Fruit fly (Drosophila melanogaster) whole organism, wandering third instar larva: ENCODE measurements around the gene Nup358.

Source experiments
- Abd-B ChIP-seq: fragments of >200 bp; optimal IDR thresholded peaks from 2 replicates; lab custom pipeline; 2017; ENCODE audit warnings: missing biosample characterization, missing genetic modification characterization
- CG32264 ChIP-seq: fragments of 200-800 bp; sonication (Bioruptor generic); optimal IDR thresholded peaks from 2 replicates; lab custom pipeline; 2016; ENCODE audit warnings: missing biosample characterization, missing genetic modification characterization
- CG9705 ChIP-seq: fragments of 200-800 bp; sonication (Bioruptor generic); optimal IDR thresholded peaks from 2 replicates; lab custom pipeline; 2018; ENCODE audit warnings: missing biosample characterization, mild to moderate bottlenecking, missing genetic modification characterization
- CrebA ChIP-seq: fragments of 200-800 bp; sonication (Bioruptor generic); optimal IDR thresholded peaks from 2 replicates; lab custom pipeline; 2016; ENCODE audit warnings: missing biosample characterization, mild to moderate bottlenecking, missing genetic modification characterization, borderline replicate concordance
- Dfd ChIP-seq: fragments of >200 bp; optimal IDR thresholded peaks from 2 replicates; lab custom pipeline; 2017; ENCODE audit warnings: missing biosample characterization, missing genetic modification characterization
- Dif ChIP-seq: fragments of 200-275, 200-300 bp; sonication (Bioruptor generic); optimal IDR thresholded peaks from 2 replicates; lab custom pipeline; 2018; ENCODE audit warnings: missing biosample characterization, missing genetic modification characterization; ENCODE audit not compliant: partially characterized antibody
- GATAd ChIP-seq: sonication (Bioruptor generic); optimal IDR thresholded peaks from 2 replicates; lab custom pipeline; 2016; ENCODE audit warnings: missing biosample characterization, missing genetic modification characterization
- HLH106 ChIP-seq: fragments of 200-800 bp; optimal IDR thresholded peaks from 3 replicates; lab custom pipeline; 2019; ENCODE audit warnings: missing biosample characterization, mild to moderate bottlenecking, missing genetic modification characterization, moderate library complexity
- Hnf4 ChIP-seq: fragments of 200-800 bp; sonication (Bioruptor generic); optimal IDR thresholded peaks from 2 replicates; lab custom pipeline; 2016; ENCODE audit warnings: missing biosample characterization, mild to moderate bottlenecking, missing genetic modification characterization
- Hr78 ChIP-seq: fragments of >200 bp; optimal IDR thresholded peaks from 2 replicates; lab custom pipeline; 2017; ENCODE audit warnings: missing biosample characterization, missing genetic modification characterization
- Hr83 ChIP-seq: fragments of 200-300 bp; sonication (Bioruptor generic); optimal IDR thresholded peaks from 2 replicates; lab custom pipeline; 2016; ENCODE audit warnings: missing biosample characterization, mild to moderate bottlenecking, missing genetic modification characterization, moderate library complexity; ENCODE audit not compliant: poor library complexity, severe bottlenecking
- Jra ChIP-seq: sonication (Bioruptor generic); optimal IDR thresholded peaks from 2 replicates; lab custom pipeline; 2016; ENCODE audit warnings: missing biosample characterization, missing genetic modification characterization
- Mio ChIP-seq: sonication (Bioruptor generic); optimal IDR thresholded peaks from 2 replicates; lab custom pipeline; 2016; ENCODE audit warnings: missing biosample characterization, missing genetic modification characterization
- Myc ChIP-seq: fragments of >200 bp; optimal IDR thresholded peaks from 2 replicates; lab custom pipeline; 2017
- N ChIP-seq: fragments of >200 bp; optimal IDR thresholded peaks from 2 replicates; lab custom pipeline; 2018; ENCODE audit warnings: missing biosample characterization, missing external identifiers, missing genetic modification characterization
- OdsH ChIP-seq: fragments of 200-800 bp; sonication (Bioruptor generic); optimal IDR thresholded peaks from 2 replicates; lab custom pipeline; 2016; ENCODE audit warnings: missing biosample characterization, mild to moderate bottlenecking, missing genetic modification characterization
- Rel ChIP-seq, 2 experiments: fragments of 200-800 bp; sonication (Bioruptor generic) in 1 of 2; optimal IDR thresholded peaks; 2 replicates in 1 of 2; 3 replicates in 1 of 2; lab custom pipeline; 2016 to 2019; ENCODE audit warnings: mild to moderate bottlenecking in 2 of 2, missing biosample characterization in 2 of 2, missing genetic modification characterization in 2 of 2, moderate library complexity in 1 of 2
- Sp1 ChIP-seq: fragments of 200-800 bp; sonication (Bioruptor generic); optimal IDR thresholded peaks from 3 replicates; lab custom pipeline; 2019; ENCODE audit warnings: missing biosample characterization, mild to moderate bottlenecking, missing genetic modification characterization, moderate library complexity
- Vsx2 ChIP-seq: fragments of 200-300, 225-300 bp; sonication (Bioruptor generic); optimal IDR thresholded peaks from 2 replicates; lab custom pipeline; 2018; ENCODE audit warnings: missing biosample characterization, missing genetic modification characterization; ENCODE audit not compliant: partially characterized antibody
- br ChIP-seq: fragments of 200-800 bp; sonication (Bioruptor generic); optimal IDR thresholded peaks from 2 replicates; lab custom pipeline; 2016; ENCODE audit warnings: missing biosample characterization, missing genetic modification characterization
- brk ChIP-seq: fragments of 200-800 bp; sonication (Bioruptor generic); optimal IDR thresholded peaks from 2 replicates; lab custom pipeline; 2016; ENCODE audit warnings: missing biosample characterization, mild to moderate bottlenecking, missing genetic modification characterization
- dl ChIP-seq, 2 experiments: fragments of 175-275, 200-275 bp in 1 of 2; fragments of 200-275 bp in 1 of 2; sonication (Bioruptor generic); optimal IDR thresholded peaks; lab custom pipeline; 2018; ENCODE audit warnings: mild to moderate bottlenecking in 2 of 2, missing biosample characterization in 2 of 2, missing genetic modification characterization in 2 of 2, moderate library complexity in 2 of 2; ENCODE audit not compliant: partially characterized antibody in 2 of 2, insufficient read depth in 1 of 2
- dmrt93B ChIP-seq: fragments of 200-800 bp; sonication (Bioruptor generic); optimal IDR thresholded peaks from 2 replicates; lab custom pipeline; 2018; ENCODE audit warnings: missing biosample characterization, mild to moderate bottlenecking, missing genetic modification characterization
- dsf ChIP-seq: sonication (Bioruptor generic); optimal IDR thresholded peaks from 2 replicates; lab custom pipeline; 2016; ENCODE audit warnings: missing biosample characterization, missing genetic modification characterization, borderline replicate concordance
- ey ChIP-seq: fragments of 200-800 bp; sonication (Bioruptor generic); optimal IDR thresholded peaks from 2 replicates; lab custom pipeline; 2016; ENCODE audit warnings: missing biosample characterization, missing genetic modification characterization
- foxo ChIP-seq, 2 experiments: fragments of 200-800 bp; sonication (Bioruptor generic); optimal IDR thresholded peaks; 2 replicates in 1 of 2; 3 replicates in 1 of 2; lab custom pipeline; 2016 to 2017; ENCODE audit warnings: missing biosample characterization in 2 of 2, missing genetic modification characterization in 2 of 2
- fru ChIP-seq: fragments of 200-800 bp; sonication (Bioruptor generic); optimal IDR thresholded peaks from 3 replicates; lab custom pipeline; 2016; ENCODE audit warnings: missing biosample characterization, mild to moderate bottlenecking, missing genetic modification characterization
- h ChIP-seq: fragments of 200-800 bp; sonication (Bioruptor generic); optimal IDR thresholded peaks from 3 replicates; lab custom pipeline; 2016; ENCODE audit warnings: missing biosample characterization, mild to moderate bottlenecking, missing genetic modification characterization
- jim ChIP-seq: fragments of 175-275, 200-325 bp; sonication (Bioruptor generic); optimal IDR thresholded peaks from 2 replicates; lab custom pipeline; 2016; ENCODE audit warnings: missing biosample characterization, mild to moderate bottlenecking, missing genetic modification characterization
- lola ChIP-seq: fragments of >200 bp; optimal IDR thresholded peaks from 2 replicates; lab custom pipeline; 2017; ENCODE audit warnings: missing biosample characterization, missing genetic modification characterization
- pan ChIP-seq: fragments of >200 bp; optimal IDR thresholded peaks from 2 replicates; lab custom pipeline; 2017
- psq ChIP-seq: fragments of 200-800 bp; sonication (Bioruptor generic); optimal IDR thresholded peaks from 3 replicates; lab custom pipeline; 2017; ENCODE audit warnings: missing biosample characterization, mild to moderate bottlenecking, missing genetic modification characterization, moderate library complexity
- rgr ChIP-seq: fragments of 200-800 bp; sonication (Bioruptor generic); optimal IDR thresholded peaks from 3 replicates; lab custom pipeline; 2016; ENCODE audit warnings: missing biosample characterization, mild to moderate bottlenecking, missing genetic modification characterization
- sage ChIP-seq: fragments of 200-800 bp; sonication (Bioruptor generic); optimal IDR thresholded peaks from 2 replicates; lab custom pipeline; 2016; ENCODE audit warnings: missing biosample characterization, mild to moderate bottlenecking, missing genetic modification characterization
- sv ChIP-seq: fragments of 200-800 bp; sonication (Bioruptor generic); optimal IDR thresholded peaks from 3 replicates; lab custom pipeline; 2016; ENCODE audit warnings: missing biosample characterization, missing genetic modification characterization
- tai ChIP-seq: sonication (Bioruptor generic); optimal IDR thresholded peaks from 2 replicates; lab custom pipeline; 2016; ENCODE audit warnings: missing biosample characterization, missing genetic modification characterization
- woc ChIP-seq: sonication (Bioruptor generic); optimal IDR thresholded peaks from 2 replicates; lab custom pipeline; 2016; ENCODE audit warnings: missing biosample characterization, mild to moderate bottlenecking, missing genetic modification characterization

Nup358 gene

dm6 chr3R:25249145-25250141, at the start of gene Nup358:
Gene Nup358 (plus strand): TSS chr3R:25249348.
- no peak for TF ChIP-seq dl (GFP tag; optimal IDR thresholded peaks at IDR 0.05; lab: Kevin White, UChicago; ENCODE audit: insufficient read depth in 1 of 2, partially characterized antibody in 2 of 2)
- peak; percentile 5 for TF ChIP-seq Sp1
- TF ChIP-seq lola = no peak
- TF ChIP-seq dsf (GFP tag; lab: Kevin White, UChicago) = no peak
- no peak for TF ChIP-seq Rel (GFP tag; optimal IDR thresholded peaks at IDR 0.05; lab: Kevin White, UChicago)
- peak; percentile 18 for TF ChIP-seq Rel (tag; optimal IDR thresholded peaks at IDR 0.05; lab: Kevin White, UChicago)
- TF ChIP-seq Abd-B (GFP tag; lab: Kevin White, UChicago) = no peak
- no peak for TF ChIP-seq ey
- no peak for TF ChIP-seq Myc (lab: Kevin White, UChicago)
- no peak for TF ChIP-seq jim

dm6 chr3R:25205413-25205977, 43.7 kb upstream of the Nup358 start:
- TF ChIP-seq fru = peak; percentile 9
- TF ChIP-seq CrebA = peak; percentile 4
- TF ChIP-seq Dif = peak; percentile 2
- TF ChIP-seq rgr = no peak
- TF ChIP-seq ey = no peak
- TF ChIP-seq tai = no peak
- no peak for TF ChIP-seq foxo (GFP tag; optimal IDR thresholded peaks at IDR 0.05; lab: Kevin White, UChicago)
- peak; percentile 24 for TF ChIP-seq br (GFP tag; lab: Kevin White, UChicago)
- peak; percentile 2 for TF ChIP-seq brk
- no peak for TF ChIP-seq dmrt93B (GFP tag; lab: Kevin White, UChicago)
- TF ChIP-seq Sp1 = peak; percentile 2
- no peak for TF ChIP-seq lola

- TF ChIP-seq HLH106 (tag; lab: Kevin White, UChicago) (peak; percentile 71), woc (peak; percentile 43), Hr83 (GFP tag; lab: Kevin White, UChicago) (no peak), lola (no peak), jim (no peak), pan (lab: Kevin White, UChicago) (no peak), Mio (GFP tag; lab: Kevin White, UChicago) (no peak), Sp1 (peak; percentile 66), CG32264 (peak; percentile 4), N (GFP tag; lab: Kevin White, UChicago) (no peak), CG9705 (no peak), sage (GFP tag; lab: Kevin White, UChicago) (peak; percentile 38), Jra (GFP tag; lab: Kevin White, UChicago) (no peak), Vsx2 (GFP tag; lab: Kevin White, UChicago) (no peak), dmrt93B (GFP tag; lab: Kevin White, UChicago) (peak; percentile 45), Hr78 (GFP tag; lab: Kevin White, UChicago) (no peak), OdsH (peak; percentile 75), brk (peak; percentile 15), Myc (lab: Kevin White, UChicago) (no peak), dl (GFP tag; optimal IDR thresholded peaks at IDR 0.05; lab: Kevin White, UChicago; ENCODE audit: insufficient read depth in 1 of 2, partially characterized antibody in 2 of 2) (no peak), Dif (no peak), GATAd (GFP tag; lab: Kevin White, UChicago) (no peak), dsf (GFP tag; lab: Kevin White, UChicago) (no peak), rgr (peak; percentile 78), br (GFP tag; lab: Kevin White, UChicago) (peak; percentile 50), tai (peak; percentile 20), Hnf4 (GFP tag; lab: Kevin White, UChicago) (peak; percentile 63), psq (peak; percentile 65), fru (peak; percentile 75), foxo (GFP tag; optimal IDR thresholded peaks at IDR 0.05; lab: Kevin White, UChicago) (peak in 1 of 2 experiments; percentile 78), h (peak; percentile 71), ey (peak; percentile 64), Rel (GFP tag; optimal IDR thresholded peaks at IDR 0.05; lab: Kevin White, UChicago) (no peak), Rel (tag; optimal IDR thresholded peaks at IDR 0.05; lab: Kevin White, UChicago) (no peak), CrebA (no peak), Dfd (GFP tag; lab: Kevin White, UChicago) (no peak), sv (GFP tag; lab: Kevin White, UChicago) (peak; percentile 63)
These were observed 41.6 kb upstream of the Nup358 start for dm6 chr3R:25207405-25208003.
